Fruit fly (Drosophila melanogaster) whole organism, embryonic: ENCODE data around the gene Syx18.

Experiments used
- Aef1 ChIP-seq: fragments of 200-800 bp; sonication (Bioruptor generic); IDR thresholded peaks from 3 replicates; pipeline ENCODE4 v1.3.6; 2022; ENCODE audit warnings: missing biosample characterization, missing genetic modification characterization
- CG12071 ChIP-seq: fragments of 200-800 bp; sonication (Bioruptor generic); optimal IDR thresholded peaks from 3 replicates; lab custom pipeline; 2018; ENCODE audit warnings: missing biosample characterization, mild to moderate bottlenecking, missing genetic modification characterization
- CG14014 ChIP-seq: fragments of 200-800 bp; sonication (Bioruptor generic); IDR thresholded peaks from 2 replicates; pipeline ENCODE4 v1.3.6; 2022; ENCODE audit warnings: missing biosample characterization, missing genetic modification characterization
- CG14667 ChIP-seq: fragments of 200-800 bp; sonication (Bioruptor generic); IDR thresholded peaks from 2 replicates; pipeline ENCODE4 v1.3.6; 2022; ENCODE audit warnings: missing biosample characterization, missing genetic modification characterization
- CG15269 ChIP-seq: fragments of 200-800 bp; sonication (Bioruptor generic); optimal IDR thresholded peaks from 2 replicates; lab custom pipeline; 2018; ENCODE audit warnings: missing biosample characterization, mild to moderate bottlenecking, missing genetic modification characterization, moderate library complexity
- CG15479 ChIP-seq: fragments of 200-800 bp; sonication (Bioruptor generic); optimal IDR thresholded peaks from 3 replicates; lab custom pipeline; 2019; ENCODE audit warnings: missing biosample characterization, mild to moderate bottlenecking, missing genetic modification characterization, moderate library complexity
- CG30431 ChIP-seq: fragments of 200-800 bp; sonication (Bioruptor generic); optimal IDR thresholded peaks from 2 replicates; lab custom pipeline; 2017; ENCODE audit warnings: missing biosample characterization, missing genetic modification characterization
- CG32767 ChIP-seq: fragments of 200-800 bp; sonication (Bioruptor generic); IDR thresholded peaks from 2 replicates; pipeline ENCODE4 v1.3.6; 2022; ENCODE audit warnings: missing biosample characterization, missing genetic modification characterization
- CG34224 ChIP-seq: fragments of 200-800 bp; sonication (Bioruptor generic); IDR thresholded peaks from 3 replicates; pipeline ENCODE4 v1.3.6; 2022; ENCODE audit warnings: missing biosample characterization, missing genetic modification characterization; ENCODE audit not compliant: partially characterized antibody
- CG34422 ChIP-seq: fragments of 200-800 bp; sonication (Bioruptor generic); IDR thresholded peaks from 3 replicates; pipeline ENCODE4 v1.3.6; 2022; ENCODE audit warnings: missing biosample characterization, missing genetic modification characterization
- CG3838 ChIP-seq: fragments of 200-800 bp; sonication (Bioruptor generic); optimal IDR thresholded peaks from 3 replicates; lab custom pipeline; 2016; ENCODE audit warnings: missing biosample characterization, missing genetic modification characterization
- CG5953 ChIP-seq: fragments of 200-800 bp; sonication (Bioruptor generic); IDR thresholded peaks from 2 replicates; pipeline ENCODE4 v1.3.6; 2022; ENCODE audit warnings: missing biosample characterization, missing genetic modification characterization
- CG6791 ChIP-seq: fragments of 200-800 bp; sonication (Bioruptor generic); IDR thresholded peaks from 3 replicates; pipeline ENCODE4 v1.3.6; 2022; ENCODE audit warnings: missing biosample characterization, missing genetic modification characterization; ENCODE audit not compliant: partially characterized antibody
- CG7357 ChIP-seq: fragments of 200-800 bp; sonication (Bioruptor generic); IDR thresholded peaks from 3 replicates; pipeline ENCODE4 v1.3.6; 2022; ENCODE audit warnings: missing biosample characterization, missing genetic modification characterization
- CHES-1-like ChIP-seq: fragments of 200-800 bp; sonication (Bioruptor generic); optimal IDR thresholded peaks from 2 replicates; lab custom pipeline; 2016; ENCODE audit warnings: missing biosample characterization, missing genetic modification characterization
- Dip2 ChIP-seq: fragments of 200-800 bp; sonication (Bioruptor generic); IDR thresholded peaks from 2 replicates; pipeline ENCODE4 v1.3.6; 2022; ENCODE audit warnings: missing biosample characterization, missing genetic modification characterization
- Dll ChIP-seq: fragments of 200-800 bp; sonication (Bioruptor generic); IDR thresholded peaks from 4 replicates; pipeline ENCODE4 v1.3.6; 2022; ENCODE audit warnings: missing biosample characterization, missing genetic modification characterization; ENCODE audit not compliant: partially characterized antibody
- Doc3 ChIP-seq: fragments of 200-800 bp; sonication (Bioruptor generic); IDR thresholded peaks from 3 replicates; pipeline ENCODE4 v1.3.6; 2022; ENCODE audit warnings: missing biosample characterization, missing genetic modification characterization; ENCODE audit not compliant: partially characterized antibody
- Ets97D ChIP-seq: fragments of 200-800 bp; sonication (Bioruptor generic); optimal IDR thresholded peaks from 3 replicates; lab custom pipeline; 2016; ENCODE audit warnings: missing biosample characterization, missing genetic modification characterization
- HLH54F ChIP-seq: fragments of 200-800 bp; sonication (Bioruptor generic); optimal IDR thresholded peaks from 3 replicates; lab custom pipeline; 2016; ENCODE audit warnings: missing biosample characterization, missing genetic modification characterization
- Nf-YB ChIP-seq: fragments of 200-800 bp; sonication (Bioruptor generic); optimal IDR thresholded peaks from 3 replicates; lab custom pipeline; 2019; ENCODE audit warnings: missing biosample characterization, mild to moderate bottlenecking, missing genetic modification characterization, moderate library complexity
- Opbp ChIP-seq: fragments of 200-800 bp; sonication (Bioruptor generic); IDR thresholded peaks from 3 replicates; pipeline ENCODE4 v1.3.6; 2022; ENCODE audit warnings: missing biosample characterization, missing genetic modification characterization; ENCODE audit not compliant: partially characterized antibody
- Rfx ChIP-seq: fragments of 200-800 bp; sonication (Bioruptor generic); IDR thresholded peaks from 2 replicates; pipeline ENCODE4 v1.3.6; 2022; ENCODE audit warnings: missing biosample characterization, missing genetic modification characterization
- Scr ChIP-seq: fragments of 200-800 bp; sonication (Bioruptor generic); IDR thresholded peaks from 2 replicates; pipeline ENCODE4 v1.3.6; 2022; ENCODE audit warnings: missing biosample characterization, missing genetic modification characterization; ENCODE audit not compliant: partially characterized antibody
- Stat92E ChIP-seq, 3 experiments: fragments of >200 bp in 2 of 3; fragments of 200-800 bp in 1 of 3; sonication (Bioruptor generic) in 1 of 3; optimal IDR thresholded peaks; 2 replicates each; lab custom pipeline; 2017 to 2019; ENCODE audit warnings: missing biosample characterization in 3 of 3, missing genetic modification characterization in 3 of 3, mild to moderate bottlenecking in 1 of 3, moderate library complexity in 1 of 3
- YL-1 ChIP-seq: fragments of 200-800 bp; sonication (Bioruptor generic); optimal IDR thresholded peaks from 3 replicates; lab custom pipeline; 2017; ENCODE audit warnings: missing biosample characterization, mild to moderate bottlenecking, missing genetic modification characterization
- bbx ChIP-seq: fragments of 200-800 bp; sonication (Bioruptor generic); IDR thresholded peaks from 2 replicates; pipeline ENCODE4 v1.3.6; 2022; ENCODE audit warnings: missing biosample characterization, missing genetic modification characterization; ENCODE audit not compliant: partially characterized antibody
- caup ChIP-seq: fragments of 200-800 bp; sonication (Bioruptor generic); optimal IDR thresholded peaks from 3 replicates; lab custom pipeline; 2017; ENCODE audit warnings: missing biosample characterization, mild to moderate bottlenecking, missing genetic modification characterization, moderate library complexity; ENCODE audit not compliant: severe bottlenecking
- dimm ChIP-seq: fragments of 200-800 bp; sonication (Bioruptor generic); IDR thresholded peaks from 2 replicates; pipeline ENCODE4 v1.3.6; 2022; ENCODE audit warnings: missing biosample characterization, missing genetic modification characterization
- gcm ChIP-seq: fragments of 200-800 bp; sonication (Bioruptor generic); optimal IDR thresholded peaks from 2 replicates; lab custom pipeline; 2019; ENCODE audit warnings: missing biosample characterization, mild to moderate bottlenecking, missing genetic modification characterization, moderate library complexity
- grn ChIP-seq: fragments of 200-800 bp; sonication (Bioruptor generic); optimal IDR thresholded peaks from 3 replicates; lab custom pipeline; 2017; ENCODE audit warnings: missing biosample characterization, missing genetic modification characterization
- hbn ChIP-seq: fragments of 200-800 bp; sonication (Bioruptor generic); IDR thresholded peaks from 2 replicates; pipeline ENCODE4 v1.3.6; 2022; ENCODE audit warnings: missing biosample characterization, missing genetic modification characterization; ENCODE audit not compliant: partially characterized antibody
- her ChIP-seq: fragments of 200-800 bp; sonication (Bioruptor generic); optimal IDR thresholded peaks from 2 replicates; lab custom pipeline; 2016; ENCODE audit warnings: missing biosample characterization, missing genetic modification characterization
- insv ChIP-seq, 2 experiments: fragments of 200-800 bp; sonication (Bioruptor generic); optimal IDR thresholded peaks; 3 replicates each; lab custom pipeline; 2016 to 2018; ENCODE audit warnings: missing biosample characterization in 2 of 2, missing genetic modification characterization in 2 of 2
- kah ChIP-seq: fragments of 200-800 bp; sonication (Bioruptor generic); optimal IDR thresholded peaks from 2 replicates; lab custom pipeline; 2018; ENCODE audit warnings: missing biosample characterization, mild to moderate bottlenecking, missing genetic modification characterization
- kay ChIP-seq: fragments of 200-800 bp; sonication (Bioruptor generic); optimal IDR thresholded peaks from 2 replicates; lab custom pipeline; 2016; ENCODE audit warnings: missing biosample characterization, missing genetic modification characterization
- mld ChIP-seq: fragments of 200-800 bp; sonication (Bioruptor generic); IDR thresholded peaks from 3 replicates; pipeline ENCODE4 v1.3.6; 2022; ENCODE audit warnings: missing biosample characterization, missing genetic modification characterization; ENCODE audit not compliant: partially characterized antibody
- oc ChIP-seq: fragments of 200-800 bp; sonication (Bioruptor generic); optimal IDR thresholded peaks from 2 replicates; lab custom pipeline; 2018; ENCODE audit warnings: missing biosample characterization, mild to moderate bottlenecking, missing genetic modification characterization, moderate library complexity
- otp ChIP-seq: fragments of 200-800 bp; sonication (Bioruptor generic); IDR thresholded peaks from 3 replicates; pipeline ENCODE4, ENCODE4 v1.3.6; 2022; ENCODE audit warnings: missing biosample characterization, missing genetic modification characterization
- p53 ChIP-seq: fragments of 200-800 bp; sonication (Bioruptor generic); optimal IDR thresholded peaks from 2 replicates; lab custom pipeline; 2016; ENCODE audit warnings: missing biosample characterization, missing genetic modification characterization
- scrt ChIP-seq: fragments of 200-800 bp; sonication (Bioruptor generic); optimal IDR thresholded peaks from 2 replicates; lab custom pipeline; 2018; ENCODE audit warnings: missing biosample characterization, mild to moderate bottlenecking, missing genetic modification characterization, moderate library complexity
- sd ChIP-seq: fragments of 200-800 bp; sonication (Bioruptor generic); optimal IDR thresholded peaks from 3 replicates; lab custom pipeline; 2018; ENCODE audit warnings: missing biosample characterization, mild to moderate bottlenecking, missing genetic modification characterization, moderate library complexity
- stwl ChIP-seq: fragments of 200-800 bp; sonication (Bioruptor generic); optimal IDR thresholded peaks from 3 replicates; lab custom pipeline; 2018; ENCODE audit warnings: missing biosample characterization, mild to moderate bottlenecking, missing genetic modification characterization, moderate library complexity
- toy ChIP-seq: fragments of 200-800 bp; sonication (Bioruptor generic); IDR thresholded peaks from 2 replicates; pipeline ENCODE4 v1.3.6; 2022; ENCODE audit warnings: missing biosample characterization, missing genetic modification characterization
- trem ChIP-seq: fragments of 200-800 bp; optimal IDR thresholded peaks from 3 replicates; lab custom pipeline; 2019; ENCODE audit warnings: missing biosample characterization, mild to moderate bottlenecking, missing genetic modification characterization, moderate library complexity
- zen ChIP-seq: fragments of 200-800 bp; sonication (Bioruptor generic); optimal IDR thresholded peaks from 3 replicates; lab custom pipeline; 2018; ENCODE audit warnings: missing biosample characterization, mild to moderate bottlenecking, missing genetic modification characterization, moderate library complexity

Syx18 gene

dm6 chr3R:24629877-24630808 lies 4.8 kb upstream of the Syx18 start, which contains the start of gene Wsck (continued):
- TF ChIP-seq CG34224 (GFP tag; lab: Robert Waterston, UW) (peak; percentile 44; the same call in 1 of the 3 replicates), Rfx (GFP tag; lab: Robert Waterston, UW) (peak; percentile 34; the same call in 1 of the 2 replicates), YL-1 (GFP tag; lab: Kevin White, UChicago) (peak; percentile 87), Dip2 (no peak), CG12071 (GFP tag; lab: Kevin White, UChicago) (no peak), Stat92E (GFP tag; optimal IDR thresholded peaks at IDR 0.05; lab: Kevin White, UChicago) (peak in 1 of 3 experiments; percentile 65), HLH54F (no peak), CG5953 (GFP tag; lab: Robert Waterston, UW) (no peak), stwl (tag; lab: Kevin White, UChicago) (peak; percentile 51), her (peak; percentile 33), kay (GFP tag; lab: Kevin White, UChicago) (peak; percentile 89), insv (GFP tag; optimal IDR thresholded peaks at IDR 0.05; lab: Kevin White, UChicago) (peak in 1 of 2 experiments; percentile 89), CG14014 (GFP tag; lab: Robert Waterston, UW) (0 out of 2 replicates have a peak, but pooled peaks have one; percentile 16), Ets97D (GFP tag; lab: Kevin White, UChicago) (peak; percentile 2), oc (tag; lab: Kevin White, UChicago) (peak; percentile 86), p53 (GFP tag; lab: Kevin White, UChicago) (no peak), Doc3 (GFP tag; lab: Robert Waterston, UW) (no peak), CG14667 (GFP tag; lab: Robert Waterston, UW) (no peak), otp (peak; percentile 72; the same call in 1 of the 3 replicates), scrt (peak; percentile 28), CG15269 (no peak), mld (GFP tag; lab: Robert Waterston, UW) (peak; percentile 26; the same call in 1 of the 3 replicates), bbx (GFP tag; lab: Robert Waterston, UW) (peak; percentile 34; the same call in 1 of the 2 replicates), Opbp (GFP tag; lab: Robert Waterston, UW) (peak; percentile 58; the same call in 1 of the 3 replicates), kah (GFP tag; lab: Kevin White, UChicago) (peak; percentile 62), CG7357 (GFP tag; lab: Robert Waterston, UW) (no peak), CG30431 (no peak), CG6791 (GFP tag; lab: Robert Waterston, UW) (0 out of 3 replicates have a peak, but pooled peaks have one; percentile 43), caup (GFP tag; lab: Kevin White, UChicago) (peak; percentile 38), Dll (0 out of 4 replicates have a peak, but pooled peaks have one; percentile 28), hbn (GFP tag; lab: Robert Waterston, UW) (peak; percentile 35; the same call in 1 of the 2 replicates), CG3838 (GFP tag; lab: Kevin White, UChicago) (peak; percentile 67), toy (GFP tag; lab: Robert Waterston, UW) (no peak), Nf-YB (GFP tag; lab: Kevin White, UChicago) (peak; percentile 53), sd (tag; lab: Kevin White, UChicago) (peak; percentile 31), gcm (GFP tag; lab: Kevin White, UChicago) (no peak), zen (tag; lab: Kevin White, UChicago) (peak; percentile 79), CG15479 (GFP tag; lab: Kevin White, UChicago) (peak; percentile 88), Aef1 (GFP tag; lab: Robert Waterston, UW) (peak; percentile 23; the same call in 1 of the 3 replicates), CG34422 (GFP tag; lab: Robert Waterston, UW) (peak; percentile 73; the same call in 2 of the 3 replicates), CHES-1-like (GFP tag; lab: Kevin White, UChicago) (peak; percentile 74), trem (tag; lab: Kevin White, UChicago) (no peak), grn (GFP tag; lab: Kevin White, UChicago) (no peak), Scr (GFP tag; lab: Robert Waterston, UW) (peak; percentile 36; the same call in 1 of the 2 replicates), CG32767 (0 out of 2 replicates have a peak, but pooled peaks have one; percentile 25), dimm (GFP tag; lab: Robert Waterston, UW) (no peak)
